Worm (Caenorhabditis elegans): ENCODE data around the gene C01G5.9.

The C01G5.9 gene

ce11 chrIV:6554865-6555264, 35.2 kb downstream of the C01G5.9 start:
- no peak for TF ChIP-seq daf-19 (GFP tag; conservative IDR thresholded peaks at IDR 0.05)
- no peak for TF ChIP-seq madf-5 (GFP tag; IDR thresholded peaks at IDR 0.05)
- peak; percentile 95 for TF ChIP-seq pqm-1 (tag; optimal IDR thresholded peaks at IDR 0.05)
- peak; percentile 61 for TF ChIP-seq php-3 (GFP tag; IDR thresholded peaks at IDR 0.05)
- peak; percentile 91 for TF ChIP-seq nhr-28 (tag; optimal IDR thresholded peaks at IDR 0.05)
- TF ChIP-seq duxl-1 (tag; optimal IDR thresholded peaks at IDR 0.05; ENCODE audit: poor library complexity), result no peak
- TF ChIP-seq mxl-3 (GFP tag; optimal IDR thresholded peaks at IDR 0.05), result peak; percentile 74
- 0 out of 2 replicates have a peak, but pooled peaks have one; percentile 14 for TF ChIP-seq tra-1 (GFP tag; IDR thresholded peaks at IDR 0.05)
- peak; percentile 54 for TF ChIP-seq nhr-10 (tag; optimal IDR thresholded peaks at IDR 0.05)
- peak; percentile 26 for TF ChIP-seq nhr-48 (tag; optimal IDR thresholded peaks at IDR 0.05)
- peak; percentile 5 for TF ChIP-seq skn-1 (tag; optimal IDR thresholded peaks at IDR 0.05)
- peak; percentile 59 for TF ChIP-seq nhr-77 (tag; optimal IDR thresholded peaks at IDR 0.05)
- TF ChIP-seq hlh-11 (tag; optimal IDR thresholded peaks at IDR 0.05), result peak; percentile 83
- peak; percentile 79 for TF ChIP-seq hlh-30 (tag; optimal IDR thresholded peaks at IDR 0.05; ENCODE audit: insufficient read depth)
- TF ChIP-seq zag-1 (tag; optimal IDR thresholded peaks at IDR 0.05), result no peak
- TF ChIP-seq lsy-2 (tag; optimal IDR thresholded peaks at IDR 0.05), result no peak
- no peak for TF ChIP-seq daf-16 (GFP tag; optimal IDR thresholded peaks at IDR 0.05)
- peak; percentile 66 for TF ChIP-seq daf-16 (tag; optimal IDR thresholded peaks at IDR 0.05)
- peak; percentile 84 for TF ChIP-seq dmd-6 (GFP tag; IDR thresholded peaks at IDR 0.05)
- TF ChIP-seq dve-1 (tag; optimal IDR thresholded peaks at IDR 0.05; ENCODE audit: insufficient read depth), result peak; percentile 88
- TF ChIP-seq mes-2 (tag; optimal IDR thresholded peaks at IDR 0.05; ENCODE audit: poor library complexity, severe bottlenecking), result peak; percentile 66
- no peak for TF ChIP-seq unc-62 (GFP tag; optimal IDR thresholded peaks at IDR 0.05 in 1 of 2)
- no peak for TF ChIP-seq unc-62 (tag; optimal IDR thresholded peaks at IDR 0.05)
- peak in 1 of 2 experiments; percentile 56 for TF ChIP-seq mdl-1 (tag; optimal IDR thresholded peaks at IDR 0.05)
- peak; percentile 3 for TF ChIP-seq nhr-102 (tag; optimal IDR thresholded peaks at IDR 0.05)
- TF ChIP-seq lin-1 (GFP tag; IDR thresholded peaks at IDR 0.05), result peak; percentile 50; the same call in 1 of the 2 replicates
- no peak for TF ChIP-seq T20F7.1 (GFP tag; optimal IDR thresholded peaks at IDR 0.05)
- TF ChIP-seq ztf-7 (tag; optimal IDR thresholded peaks at IDR 0.05), result peak; percentile 48
- TF ChIP-seq pha-4 (GFP tag; IDR thresholded peaks at IDR 0.05), result peak; percentile 42; the same call in 1 of the 2 replicates
- no peak for TF ChIP-seq pha-4 (tag; optimal IDR thresholded peaks at IDR 0.05)

- TF ChIP-seq lin-13 (GFP tag; optimal IDR thresholded peaks at IDR 0.05) (no peak), nhr-237 (tag; optimal IDR thresholded peaks at IDR 0.05) (no peak), hlh-30 (tag; optimal IDR thresholded peaks at IDR 0.05; ENCODE audit: insufficient read depth) (peak; percentile 82), mxl-3 (GFP tag; optimal IDR thresholded peaks at IDR 0.05) (peak; percentile 49), hmg-1.1 (GFP tag; IDR thresholded peaks at IDR 0.05) (0 out of 2 replicates have a peak, but pooled peaks have one; percentile 19), dve-1 (tag; optimal IDR thresholded peaks at IDR 0.05; ENCODE audit: insufficient read depth) (peak; percentile 56), lim-7 (GFP tag; IDR thresholded peaks at IDR 0.05) (no peak), cey-2 (tag; optimal IDR thresholded peaks at IDR 0.05; ENCODE audit: borderline replicate concordance, insufficient read depth) (peak; percentile 80), dpl-1 (GFP tag; optimal IDR thresholded peaks at IDR 0.05) (peak; percentile 72), daf-19 (GFP tag; conservative IDR thresholded peaks at IDR 0.05) (no peak), lin-29 (GFP tag; IDR thresholded peaks at IDR 0.05) (no peak), nhr-25 (tag; optimal IDR thresholded peaks at IDR 0.05; ENCODE audit: borderline replicate concordance, insufficient read depth) (no peak), Y105C5A.15 (GFP tag; IDR thresholded peaks at IDR 0.05) (no peak), nhr-102 (tag; optimal IDR thresholded peaks at IDR 0.05) (no peak), lin-1 (GFP tag; IDR thresholded peaks at IDR 0.05) (no peak), ces-1 (GFP tag; optimal IDR thresholded peaks at IDR 0.05) (no peak), hlh-11 (tag; optimal IDR thresholded peaks at IDR 0.05) (peak; percentile 21), daf-16 (GFP tag; optimal IDR thresholded peaks at IDR 0.05) (peak in 1 of 2 experiments; percentile 7), daf-16 (tag; optimal IDR thresholded peaks at IDR 0.05) (peak; percentile 55), arid-1 (GFP tag; conservative IDR thresholded peaks at IDR 0.05) (no peak), lin-38 (GFP tag; IDR thresholded peaks at IDR 0.05) (0 out of 2 replicates have a peak, but pooled peaks have one; percentile 22), php-3 (GFP tag; IDR thresholded peaks at IDR 0.05) (no peak), jun-1 (tag; optimal IDR thresholded peaks at IDR 0.05) (no peak), spr-1 (tag; optimal IDR thresholded peaks at IDR 0.05) (no peak), sdz-12 (GFP tag; optimal IDR thresholded peaks at IDR 0.05) (no peak), nhr-28 (tag; optimal IDR thresholded peaks at IDR 0.05) (no peak), unc-39 (tag; optimal IDR thresholded peaks at IDR 0.05) (no peak)
These were observed 36.0 kb downstream of the C01G5.9 start, which contains the start of gene paqr-1 for ce11 chrIV:6555388-6556330. paqr-1 (minus strand) TSS chrIV:6555438.
